Fruit fly (Drosophila melanogaster): ENCODE data around the gene CAH8.

The CAH8 gene

DNA sequence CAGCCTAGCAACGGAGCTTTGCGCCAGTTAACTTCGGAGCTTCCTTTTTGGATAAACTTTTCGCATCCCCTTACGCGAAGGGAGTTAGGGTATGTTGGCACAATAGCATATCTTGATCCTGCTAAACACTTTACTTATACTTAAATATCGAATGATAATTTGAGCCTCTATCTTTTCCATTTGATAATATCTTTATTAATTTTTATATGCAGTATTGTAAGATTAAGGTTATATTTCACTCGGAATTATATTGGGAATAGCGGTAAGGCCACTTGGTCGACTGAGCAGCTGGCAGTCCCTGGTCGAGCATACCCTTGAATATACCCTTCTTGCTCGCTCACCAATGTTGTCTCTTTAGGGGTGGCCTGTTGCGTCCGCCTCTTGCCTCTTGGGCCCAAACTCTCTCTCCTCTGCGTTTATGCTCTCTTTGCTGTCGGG is 20.7 kb downstream of the CAH8 start (continued):
- peak; percentile 49 for TF ChIP-seq Dek (tag; optimal IDR thresholded peaks at IDR 0.05)
- TF ChIP-seq klu (GFP tag; IDR thresholded peaks at IDR 0.05) = no peak; the same call in 1 of the 2 replicates
- no peak for TF ChIP-seq hkb (optimal IDR thresholded peaks at IDR 0.05)
- TF ChIP-seq hkb (GFP tag; IDR thresholded peaks at IDR 0.05) = peak; percentile 70
- TF ChIP-seq CG12155 (GFP tag; optimal IDR thresholded peaks at IDR 0.05) = peak; percentile 44
- TF ChIP-seq Lim3 (GFP tag; IDR thresholded peaks at IDR 0.05) = peak; percentile 31; the same call in 1 of the 2 replicates
- TF ChIP-seq bsh (GFP tag; optimal IDR thresholded peaks at IDR 0.05) = peak in 1 of 2 experiments; percentile 38
- TF ChIP-seq D19B (GFP tag; optimal IDR thresholded peaks at IDR 0.05) = peak; percentile 94
- TF ChIP-seq CG2678 (tag; optimal IDR thresholded peaks at IDR 0.05) = peak; percentile 79
- TF ChIP-seq CG4707 (GFP tag; optimal IDR thresholded peaks at IDR 0.05) = no peak
- TF ChIP-seq Jarid2 (GFP tag; optimal IDR thresholded peaks at IDR 0.05) = peak; percentile 37
- peak; percentile 37 for TF ChIP-seq pnt (GFP tag; optimal IDR thresholded peaks at IDR 0.05)
- no peak for TF ChIP-seq amos (GFP tag; IDR thresholded peaks at IDR 0.05; ENCODE audit: partially characterized antibody)
- no peak for TF ChIP-seq Side (GFP tag; optimal IDR thresholded peaks at IDR 0.05)
- no peak for TF ChIP-seq vnd (GFP tag; IDR thresholded peaks at IDR 0.05; ENCODE audit: partially characterized antibody)
- no peak for TF ChIP-seq gsb-n (tag; optimal IDR thresholded peaks at IDR 0.05)
- TF ChIP-seq TFAM (GFP tag; optimal IDR thresholded peaks at IDR 0.05) = no peak
- 0 out of 2 replicates have a peak, but pooled peaks have one; percentile 46 for TF ChIP-seq CG5953 (GFP tag; IDR thresholded peaks at IDR 0.05)
- TF ChIP-seq CG8388 (GFP tag; optimal IDR thresholded peaks at IDR 0.05) = no peak
- peak; percentile 60 for TF ChIP-seq CG9817 (tag; optimal IDR thresholded peaks at IDR 0.05)
- no peak for TF ChIP-seq CG9797 (GFP tag; optimal IDR thresholded peaks at IDR 0.05)
- no peak for TF ChIP-seq HLHmδ (GFP tag; optimal IDR thresholded peaks at IDR 0.05)
- peak; percentile 29 for TF ChIP-seq Hand (GFP tag; optimal IDR thresholded peaks at IDR 0.05)
- TF ChIP-seq CG4328 (GFP tag; optimal IDR thresholded peaks at IDR 0.05) = peak; percentile 46
- TF ChIP-seq Nf-YA (GFP tag; IDR thresholded peaks at IDR 0.05) = peak; percentile 44; the same call in 1 of the 2 replicates
- TF ChIP-seq CG12299 (tag; optimal IDR thresholded peaks at IDR 0.05) = peak; percentile 31
- no peak for TF ChIP-seq dan (GFP tag; IDR thresholded peaks at IDR 0.05)
- no peak for TF ChIP-seq h (optimal IDR thresholded peaks at IDR 0.05)
- TF ChIP-seq ap (GFP tag; IDR thresholded peaks at IDR 0.05) = peak; percentile 61; the same call in 1 of the 2 replicates
- TF ChIP-seq CG30431 (GFP tag; optimal IDR thresholded peaks at IDR 0.05) = no peak
- no peak for TF ChIP-seq Ets97D (GFP tag; optimal IDR thresholded peaks at IDR 0.05)
- TF ChIP-seq CG7987 (GFP tag; optimal IDR thresholded peaks at IDR 0.05) = no peak
- peak; percentile 79 for TF ChIP-seq CG2120 (GFP tag; optimal IDR thresholded peaks at IDR 0.05)
- TF ChIP-seq CG5245 (GFP tag; optimal IDR thresholded peaks at IDR 0.05) = peak; percentile 32
- TF ChIP-seq phol (tag; optimal IDR thresholded peaks at IDR 0.05) = peak; percentile 46
- TF ChIP-seq Drgx (GFP tag; IDR thresholded peaks at IDR 0.05) = peak; percentile 62
- TF ChIP-seq esg (GFP tag; conservative IDR thresholded peaks at IDR 0.05) = peak; percentile 73
- TF ChIP-seq onecut (GFP tag; IDR thresholded peaks at IDR 0.05) = peak; percentile 38; the same call in 1 of the 2 replicates
- no peak for TF ChIP-seq Atf3 (GFP tag; optimal IDR thresholded peaks at IDR 0.05)
- TF ChIP-seq HLH54F (GFP tag; optimal IDR thresholded peaks at IDR 0.05) = peak; percentile 8
- peak; percentile 24 for TF ChIP-seq CG1647 (GFP tag; optimal IDR thresholded peaks at IDR 0.05)
- no peak for TF ChIP-seq CG11723 (GFP tag; optimal IDR thresholded peaks at IDR 0.05)
- TF ChIP-seq vfl (GFP tag; optimal IDR thresholded peaks at IDR 0.05) = no peak
- peak; percentile 96 for TF ChIP-seq scrt (GFP tag; optimal IDR thresholded peaks at IDR 0.05)
- peak; percentile 47 to 78 for TF ChIP-seq dpn (GFP tag; optimal IDR thresholded peaks at IDR 0.05)
- no peak for TF ChIP-seq Lhr (GFP tag; optimal IDR thresholded peaks at IDR 0.05)
- TF ChIP-seq CG42726 (GFP tag; IDR thresholded peaks at IDR 0.05; ENCODE audit: partially characterized antibody) = no peak
- TF ChIP-seq bbx (GFP tag; IDR thresholded peaks at IDR 0.05; ENCODE audit: partially characterized antibody) = no peak
- TF ChIP-seq zfh1 (GFP tag; IDR thresholded peaks at IDR 0.05) = peak; percentile 65; the same call in 2 of the 3 replicates
- TF ChIP-seq Atf-2 (GFP tag; optimal IDR thresholded peaks at IDR 0.05) = no peak
- TF ChIP-seq wdn (GFP tag; IDR thresholded peaks at IDR 0.05) = peak; percentile 72

Data from whole organism, embryonic.